Worm (Caenorhabditis elegans): Measurements from ENCODE around the gene T01B7.5.

DNA sequence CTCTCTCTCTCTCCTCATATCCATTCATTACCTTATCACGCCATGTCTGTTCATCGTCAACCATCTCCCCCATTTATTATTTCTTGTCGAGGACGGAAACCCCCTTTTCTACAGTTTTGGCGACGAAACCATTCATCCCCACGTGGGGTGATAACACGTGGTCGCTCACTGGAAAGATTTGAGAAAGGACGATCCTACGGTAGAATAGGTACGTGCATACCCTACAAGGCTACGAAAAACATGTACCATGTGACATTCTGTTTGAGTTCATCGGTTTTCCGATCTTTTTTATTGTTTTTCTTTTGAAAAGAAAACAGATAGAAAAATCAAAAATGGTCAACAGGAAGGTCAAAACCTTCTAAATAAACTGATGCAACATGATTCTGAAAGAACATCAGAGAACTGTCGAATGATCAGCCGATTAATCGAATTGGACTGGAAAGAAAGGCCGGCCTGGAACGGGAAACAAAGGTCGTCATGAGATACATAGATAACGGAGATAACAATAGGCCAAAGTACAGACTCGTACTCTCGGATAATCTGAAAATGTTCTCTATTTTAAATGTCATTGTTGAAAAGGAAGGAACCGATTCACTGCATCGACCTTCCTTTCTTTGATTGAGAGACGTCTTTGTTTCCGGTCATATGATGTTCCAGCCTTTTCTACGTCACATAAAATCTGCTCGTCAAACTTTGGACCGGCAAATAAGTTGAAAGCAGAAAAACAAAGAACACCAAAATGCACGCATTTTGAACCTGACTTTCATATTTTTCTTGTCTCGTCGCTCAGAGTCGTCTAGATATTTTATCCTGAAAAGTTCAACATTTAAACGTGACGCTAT is 25.6 kb downstream of the T01B7.5 start:
- TF ChIP-seq dmd-4 (tag; optimal IDR thresholded peaks at IDR 0.05) (no peak), skn-1 (tag; optimal IDR thresholded peaks at IDR 0.05) (no peak), F13H6.1 (tag; optimal IDR thresholded peaks at IDR 0.05) (peak; percentile 38), ceh-82 (tag; optimal IDR thresholded peaks at IDR 0.05) (no peak), ceh-16 (tag; optimal IDR thresholded peaks at IDR 0.05) (no peak), zag-1 (tag; optimal IDR thresholded peaks at IDR 0.05) (no peak)
